Fruit fly (Drosophila melanogaster) whole organism: ENCODE results near the gene Cpr97Eb.

Source experiments
- EcR ChIP-seq, 2 experiments: fragments of >200 bp; optimal IDR thresholded peaks; 2 replicates each; lab custom pipeline; 2017; ENCODE audit warnings: missing biosample characterization in 2 of 2, missing genetic modification characterization in 2 of 2, missing genetic modification reagents in 2 of 2
- pan ChIP-seq: fragments of >200 bp; optimal IDR thresholded peaks from 2 replicates; lab custom pipeline; 2017
- psq ChIP-seq: fragments of >200 bp; optimal IDR thresholded peaks from 2 replicates; lab custom pipeline; 2017
- usp ChIP-seq: fragments of >200 bp; optimal IDR thresholded peaks from 2 replicates; lab custom pipeline; 2017; ENCODE audit warnings: missing biosample characterization, missing genetic modification characterization, mixed read lengths

DNA sequence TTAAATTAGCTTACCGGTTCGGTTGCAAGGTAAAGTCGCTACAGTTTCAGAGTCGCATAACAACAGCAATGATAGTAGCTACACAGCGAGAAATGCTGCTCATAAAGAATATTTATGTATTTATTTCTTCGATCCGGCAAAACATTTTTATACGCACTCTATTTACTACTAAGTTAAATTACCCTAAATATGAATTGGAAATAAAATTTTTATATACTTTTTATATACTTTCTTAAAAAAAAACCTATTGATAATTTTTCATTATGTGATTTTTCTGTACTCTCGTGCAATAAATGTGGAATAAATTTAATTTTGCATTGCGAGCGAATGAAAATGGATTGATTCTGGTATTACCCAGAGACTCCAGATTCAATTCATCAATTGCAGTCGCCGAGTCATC, 10.0 kb upstream of the Cpr97Eb start, which contains the start of gene Jhbp11:
- TF ChIP-seq psq (lab: Kevin White, UChicago): no peak
- no peak for TF ChIP-seq usp (GFP tag; lab: Kevin White, UChicago)
- no peak for TF ChIP-seq EcR (GFP tag; optimal IDR thresholded peaks at IDR 0.05; lab: Kevin White, UChicago)
- no peak for TF ChIP-seq pan (lab: Kevin White, UChicago)
